Worm (Caenorhabditis elegans): ENCODE data around the gene F43D2.3.

- no peak for TF ChIP-seq scrt-1 (GFP tag; IDR thresholded peaks at IDR 0.05)
- TF ChIP-seq flt-1 (GFP tag; IDR thresholded peaks at IDR 0.05) = no peak
- no peak for TF ChIP-seq tra-4 (tag; optimal IDR thresholded peaks at IDR 0.05)
- TF ChIP-seq hnd-1 (tag; optimal IDR thresholded peaks at IDR 0.05) = no peak
- no peak for TF ChIP-seq sea-1 (GFP tag; conservative IDR thresholded peaks at IDR 0.05)
- no peak for TF ChIP-seq ama-1 (optimal IDR thresholded peaks at IDR 0.05)
- no peak for TF ChIP-seq ceh-13 (GFP tag; optimal IDR thresholded peaks at IDR 0.05)
- TF ChIP-seq tbx-37 (GFP tag; conservative IDR thresholded peaks at IDR 0.05) = no peak
- no peak for TF ChIP-seq ceh-36 (tag; optimal IDR thresholded peaks at IDR 0.05)
- TF ChIP-seq tbx-11 (GFP tag; IDR thresholded peaks at IDR 0.05) = no peak
- no peak for TF ChIP-seq B0310.2 (tag; optimal IDR thresholded peaks at IDR 0.05)
- TF ChIP-seq hmbx-1 (tag; optimal IDR thresholded peaks at IDR 0.05) = no peak
Observed at ce11 chrV:14680014-14680413, 48.3 kb downstream of the F43D2.3 start, which contains the start of gene C47E8.3.

All from whole organism, early embryonic.